Worm (Caenorhabditis elegans): ENCODE data around the gene plx-2.

Gene plx-2

ce11 chrII:14404741-14405488 is 19.8 kb downstream of the plx-2 start (continued):
- no peak for TF ChIP-seq cebp-1 (GFP tag; IDR thresholded peaks at IDR 0.05)
- TF ChIP-seq cebp-1 (tag; optimal IDR thresholded peaks at IDR 0.05), result peak; percentile 43
- no peak for TF ChIP-seq nfya-1 (tag; optimal IDR thresholded peaks at IDR 0.05; ENCODE audit: borderline replicate concordance, insufficient read depth)
- peak; percentile 39 for TF ChIP-seq K12H6.12 (tag; optimal IDR thresholded peaks at IDR 0.05)
- TF ChIP-seq F52B5.7 (tag; optimal IDR thresholded peaks at IDR 0.05), result no peak
- TF ChIP-seq hmg-1.2 (GFP tag; IDR thresholded peaks at IDR 0.05), result peak; percentile 82
- TF ChIP-seq snpc-4 (GFP tag; optimal IDR thresholded peaks at IDR 0.05), result no peak
- TF ChIP-seq snpc-4 (tag; optimal IDR thresholded peaks at IDR 0.05), result peak in 1 of 4 experiments; percentile 4
- no peak for TF ChIP-seq egl-44 (GFP tag; IDR thresholded peaks at IDR 0.05)
- 0 out of 2 replicates have a peak, but pooled peaks have one; percentile 45 for TF ChIP-seq ekl-4 (GFP tag; IDR thresholded peaks at IDR 0.05)
- TF ChIP-seq xnd-1 (tag; optimal IDR thresholded peaks at IDR 0.05), result no peak
- no peak for TF ChIP-seq B0035.1 (tag; optimal IDR thresholded peaks at IDR 0.05)
- TF ChIP-seq F23B12.7 (tag; optimal IDR thresholded peaks at IDR 0.05; ENCODE audit: insufficient read depth), result peak; percentile 6
- no peak for TF ChIP-seq sea-2 (GFP tag; IDR thresholded peaks at IDR 0.05)
- TF ChIP-seq Y53G8AR.9 (GFP tag; conservative IDR thresholded peaks at IDR 0.05), result 0 out of 2 replicates have a peak, but pooled peaks have one; percentile 31
- TF ChIP-seq attf-5 (GFP tag; optimal IDR thresholded peaks at IDR 0.05), result no peak
- TF ChIP-seq lin-35 (GFP tag; optimal IDR thresholded peaks at IDR 0.05), result no peak
- no peak for TF ChIP-seq C17E4.6 (GFP tag; IDR thresholded peaks at IDR 0.05)
- TF ChIP-seq Y67H2A.10 (GFP tag; conservative IDR thresholded peaks at IDR 0.05), result no peak
- 0 out of 2 replicates have a peak, but pooled peaks have one; percentile 20 for TF ChIP-seq D2030.7 (GFP tag; IDR thresholded peaks at IDR 0.05)
- TF ChIP-seq somi-1 (GFP tag; optimal IDR thresholded peaks at IDR 0.05), result no peak
- peak; percentile 64 for TF ChIP-seq mcd-1 (GFP tag; IDR thresholded peaks at IDR 0.05)
- TF ChIP-seq mel-28 (tag; optimal IDR thresholded peaks at IDR 0.05; ENCODE audit: borderline replicate concordance), result no peak
- no peak for TF ChIP-seq ztf-6 (GFP tag; IDR thresholded peaks at IDR 0.05)
- TF ChIP-seq F49E8.2 (tag; optimal IDR thresholded peaks at IDR 0.05; ENCODE audit: insufficient read depth), result no peak
- TF ChIP-seq lag-1 (GFP tag; IDR thresholded peaks at IDR 0.05), result no peak
- no peak for TF ChIP-seq ama-1 (optimal IDR thresholded peaks at IDR 0.05)
- TF ChIP-seq ama-1 (GFP tag; optimal IDR thresholded peaks at IDR 0.05), result no peak
- no peak for TF ChIP-seq Y95B8A.8 (GFP tag; IDR thresholded peaks at IDR 0.05)
- no peak for TF ChIP-seq madf-10 (tag; optimal IDR thresholded peaks at IDR 0.05)
- TF ChIP-seq ZK185.1 (tag; optimal IDR thresholded peaks at IDR 0.05; ENCODE audit: poor library complexity, severe bottlenecking), result no peak
- no peak for TF ChIP-seq ztf-18 (tag; optimal IDR thresholded peaks at IDR 0.05)
- TF ChIP-seq dpl-1 (GFP tag; optimal IDR thresholded peaks at IDR 0.05), result no peak
- TF ChIP-seq lir-1 (GFP tag; conservative IDR thresholded peaks at IDR 0.05), result no peak
- no peak for TF ChIP-seq fkh-3 (tag; optimal IDR thresholded peaks at IDR 0.05)
- no peak for TF ChIP-seq unc-130 (GFP tag; optimal IDR thresholded peaks at IDR 0.05)
- TF ChIP-seq ztf-28 (GFP tag; IDR thresholded peaks at IDR 0.05), result 0 out of 2 replicates have a peak, but pooled peaks have one; percentile 22
- no peak for TF ChIP-seq mes-4 (tag; optimal IDR thresholded peaks at IDR 0.05)
- no peak for TF ChIP-seq cebp-2 (GFP tag; IDR thresholded peaks at IDR 0.05)
- no peak for TF ChIP-seq dpff-1 (tag; optimal IDR thresholded peaks at IDR 0.05)
- TF ChIP-seq atf-7 (tag; optimal IDR thresholded peaks at IDR 0.05), result peak; percentile 90
- no peak for TF ChIP-seq snpc-3.4 (tag; optimal IDR thresholded peaks at IDR 0.05)
- TF ChIP-seq let-607 (tag; optimal IDR thresholded peaks at IDR 0.05), result peak in 1 of 2 experiments; percentile 2
- TF ChIP-seq mxl-1 (tag; optimal IDR thresholded peaks at IDR 0.05), result no peak
- no peak for TF ChIP-seq hlh-12 (tag; optimal IDR thresholded peaks at IDR 0.05)
- TF ChIP-seq bed-1 (GFP tag; IDR thresholded peaks at IDR 0.05), result no peak
- TF ChIP-seq rpc-1 (optimal IDR thresholded peaks at IDR 0.05), result peak; percentile 35
- TF ChIP-seq rpc-1 (tag; optimal IDR thresholded peaks at IDR 0.05), result no peak

Data from whole organism, young adult.